Worm (Caenorhabditis elegans) whole organism, early embryonic: ENCODE data around the gene M01B2.12.

Experiments used
- ama-1 ChIP-seq: fragments of 150-350 bp; optimal IDR thresholded peaks from 2 replicates; lab custom pipeline; 2014
- flt-1 ChIP-seq: fragments of 200-800 bp; sonication (Bioruptor generic); IDR thresholded peaks from 2 replicates; pipeline ENCODE4 v1.3.6; 2022; ENCODE audit warnings: missing genetic modification characterization, missing compliant biosample characterization

DNA sequence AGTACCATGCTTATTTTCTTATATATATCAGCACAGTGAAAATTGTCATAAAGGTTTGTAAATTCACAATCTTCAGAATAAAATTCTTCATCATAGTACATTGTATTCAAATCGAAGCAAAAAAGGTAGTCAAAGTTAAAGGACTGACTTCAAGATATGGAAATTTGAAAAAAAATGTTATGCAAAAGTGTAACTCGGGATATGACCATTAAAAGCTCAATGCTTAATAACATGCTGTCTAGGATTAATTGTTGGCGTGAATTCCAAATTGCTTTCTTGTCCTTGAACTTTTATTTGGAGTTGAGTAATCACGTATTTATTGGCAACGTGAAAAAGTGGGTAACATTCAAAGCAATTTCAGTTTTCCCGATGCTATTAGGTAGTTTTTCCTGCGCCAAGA is 10.7 kb upstream of the M01B2.12 start, which contains the start of gene srw-16:
- no peak for TF ChIP-seq flt-1 (GFP tag; lab: Robert Waterston, UW)
- no peak for TF ChIP-seq ama-1
